Fruit fly (Drosophila melanogaster): ENCODE results near the gene CG11899.

CG11899 gene

dm6 chr3R:29215652-29216483, 15.6 kb downstream of the CG11899 start (continued):
- peak; percentile 19 for TF ChIP-seq Hsf (GFP tag; optimal IDR thresholded peaks at IDR 0.05)
- TF ChIP-seq so (GFP tag; IDR thresholded peaks at IDR 0.05) = no peak
- TF ChIP-seq CG7556 (GFP tag; optimal IDR thresholded peaks at IDR 0.05) = peak; percentile 3
- TF ChIP-seq Gsc (GFP tag; IDR thresholded peaks at IDR 0.05) = no peak
- no peak for TF ChIP-seq Nf-YA (GFP tag; IDR thresholded peaks at IDR 0.05)
- TF ChIP-seq dpn (GFP tag; optimal IDR thresholded peaks at IDR 0.05) = no peak
- TF ChIP-seq CG2678 (tag; optimal IDR thresholded peaks at IDR 0.05) = peak; percentile 27
- TF ChIP-seq gem (tag; optimal IDR thresholded peaks at IDR 0.05) = peak; percentile 55
- TF ChIP-seq CG33213 (GFP tag; optimal IDR thresholded peaks at IDR 0.05) = no peak
- TF ChIP-seq tx (GFP tag; optimal IDR thresholded peaks at IDR 0.05) = no peak
- no peak for TF ChIP-seq CG18599 (GFP tag; optimal IDR thresholded peaks at IDR 0.05)
- TF ChIP-seq Med (GFP tag) = peak; percentile 63
- no peak for TF ChIP-seq D (optimal IDR thresholded peaks at IDR 0.05)
- TF ChIP-seq D (GFP tag; optimal IDR thresholded peaks at IDR 0.05) = no peak
- TF ChIP-seq CG3847 (GFP tag; IDR thresholded peaks at IDR 0.05) = no peak
- TF ChIP-seq CG17328 (GFP tag; IDR thresholded peaks at IDR 0.05) = no peak
- no peak for TF ChIP-seq gfzf (GFP tag; optimal IDR thresholded peaks at IDR 0.05)
- no peak for TF ChIP-seq CG8924 (tag; optimal IDR thresholded peaks at IDR 0.05)
- no peak for TF ChIP-seq CG1233 (GFP tag; optimal IDR thresholded peaks at IDR 0.05)
- TF ChIP-seq Trl (optimal IDR thresholded peaks at IDR 0.05) = peak; percentile 72 to 75
- TF ChIP-seq Trl (GFP tag; optimal IDR thresholded peaks at IDR 0.05) = no peak
- TF ChIP-seq CG14014 (GFP tag; IDR thresholded peaks at IDR 0.05) = no peak
- TF ChIP-seq CG12391 (tag; optimal IDR thresholded peaks at IDR 0.05) = peak; percentile 12
- TF ChIP-seq CG11695 (GFP tag; IDR thresholded peaks at IDR 0.05) = peak; percentile 15; the same call in 1 of the 3 replicates
- TF ChIP-seq org-1 (GFP tag; optimal IDR thresholded peaks at IDR 0.05) = no peak
- TF ChIP-seq chinmo (GFP tag; IDR thresholded peaks at IDR 0.05; ENCODE audit: partially characterized antibody) = no peak
- TF ChIP-seq CG30431 (GFP tag; optimal IDR thresholded peaks at IDR 0.05) = no peak
- TF ChIP-seq Hr78 (GFP tag; optimal IDR thresholded peaks at IDR 0.05) = peak in 1 of 2 experiments; percentile 92
- TF ChIP-seq CG4617 (GFP tag; optimal IDR thresholded peaks at IDR 0.05; ENCODE audit: borderline replicate concordance) = no peak
- TF ChIP-seq pb (GFP tag; optimal IDR thresholded peaks at IDR 0.05) = no peak
- TF ChIP-seq HLH3B (GFP tag; IDR thresholded peaks at IDR 0.05) = no peak
- peak; percentile 17 for TF ChIP-seq CG1603 (tag; optimal IDR thresholded peaks at IDR 0.05)
- no peak for TF ChIP-seq TFAM (GFP tag; optimal IDR thresholded peaks at IDR 0.05)
- no peak for TF ChIP-seq mirr (GFP tag; optimal IDR thresholded peaks at IDR 0.05)
- no peak for TF ChIP-seq NC2α (GFP tag; optimal IDR thresholded peaks at IDR 0.05)
- TF ChIP-seq caup (GFP tag; optimal IDR thresholded peaks at IDR 0.05; ENCODE audit: severe bottlenecking) = no peak
- TF ChIP-seq CG15601 (tag; optimal IDR thresholded peaks at IDR 0.05) = no peak
- no peak for TF ChIP-seq sob (GFP tag; IDR thresholded peaks at IDR 0.05)
- no peak for TF ChIP-seq CG13296 (GFP tag; optimal IDR thresholded peaks at IDR 0.05)
- no peak for TF ChIP-seq Xbp1 (GFP tag; optimal IDR thresholded peaks at IDR 0.05)
- no peak for TF ChIP-seq CG9932 (GFP tag; IDR thresholded peaks at IDR 0.05)
- TF ChIP-seq CG12219 (GFP tag; optimal IDR thresholded peaks at IDR 0.05) = no peak
- no peak for TF ChIP-seq insv (GFP tag; optimal IDR thresholded peaks at IDR 0.05)
- no peak for TF ChIP-seq CG6254 (GFP tag; optimal IDR thresholded peaks at IDR 0.05)
- TF ChIP-seq ro (GFP tag; IDR thresholded peaks at IDR 0.05) = no peak
- no peak for TF ChIP-seq pnt (GFP tag; optimal IDR thresholded peaks at IDR 0.05)
- TF ChIP-seq CG10979 (tag; optimal IDR thresholded peaks at IDR 0.05) = peak; percentile 0
- peak; percentile 84 for TF ChIP-seq kah (GFP tag; optimal IDR thresholded peaks at IDR 0.05)
- no peak for TF ChIP-seq cad (GFP tag; optimal IDR thresholded peaks at IDR 0.05)
- peak; percentile 32 for TF ChIP-seq Sox102F (GFP tag; optimal IDR thresholded peaks at IDR 0.05)

Data from whole organism, embryonic.